Worm (Caenorhabditis elegans): Measurements from ENCODE around the gene mstr-2.

Gene mstr-2

ce11 chrIII:4453301-4453700, 15.6 kb upstream of the mstr-2 start:
- TF ChIP-seq nhr-237 (tag; optimal IDR thresholded peaks at IDR 0.05) (no peak), unc-55 (GFP tag; optimal IDR thresholded peaks at IDR 0.05) (no peak), nhr-6 (tag; optimal IDR thresholded peaks at IDR 0.05) (no peak), unc-39 (tag; optimal IDR thresholded peaks at IDR 0.05) (no peak), peb-1 (tag; optimal IDR thresholded peaks at IDR 0.05) (no peak)

DNA sequence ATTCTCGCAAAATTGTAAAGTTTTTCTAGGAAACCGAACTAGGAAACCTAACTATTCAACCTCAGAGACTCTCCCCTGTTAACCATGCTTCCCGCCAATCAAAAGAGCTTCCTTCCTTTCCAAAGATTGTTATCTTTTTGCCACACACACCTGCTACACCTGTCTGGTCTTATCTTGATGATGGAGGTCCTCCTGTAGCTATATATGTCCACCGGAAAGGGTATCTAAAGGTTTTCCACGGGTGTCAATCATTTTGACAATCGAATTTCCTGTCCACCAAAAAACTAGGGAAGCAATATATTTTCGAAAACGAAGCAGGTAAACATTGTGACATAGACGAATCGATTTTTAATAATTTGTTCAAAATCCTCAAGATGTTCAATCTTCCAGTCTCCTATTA, 15.1 kb upstream of the mstr-2 start:
- TF ChIP-seq snpc-4 (tag; optimal IDR thresholded peaks at IDR 0.05) (no peak), nhr-25 (tag; optimal IDR thresholded peaks at IDR 0.05) (peak; percentile 21), egl-27 (tag; optimal IDR thresholded peaks at IDR 0.05) (no peak), sma-3 (GFP tag; optimal IDR thresholded peaks at IDR 0.05) (no peak), ceh-16 (tag; optimal IDR thresholded peaks at IDR 0.05) (peak; percentile 30), blmp-1 (tag; optimal IDR thresholded peaks at IDR 0.05; ENCODE audit: insufficient read depth) (no peak)

DNA sequence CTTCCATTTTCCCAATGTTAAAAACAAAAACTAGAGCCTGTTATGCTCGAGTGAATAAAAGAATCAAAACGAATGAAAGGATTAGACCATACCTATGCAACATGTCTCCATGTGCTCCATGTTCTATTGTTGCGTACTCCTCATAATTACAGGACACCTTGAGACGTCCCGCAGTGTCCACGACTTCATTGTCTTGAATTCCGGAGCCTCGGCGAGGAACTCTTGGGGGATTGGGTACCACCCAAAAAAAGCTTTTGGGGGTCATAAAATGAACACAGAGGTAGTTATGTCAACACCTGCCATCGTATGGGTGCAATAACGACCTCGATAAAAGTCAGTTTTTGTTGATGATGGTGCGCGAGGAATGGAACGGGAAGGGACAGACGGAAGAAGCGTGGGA, 14.0 kb upstream of the mstr-2 start:
- TF ChIP-seq mab-5 (tag; optimal IDR thresholded peaks at IDR 0.05) (no peak), ZK546.5 (tag; optimal IDR thresholded peaks at IDR 0.05) (no peak), F13H6.1 (tag; optimal IDR thresholded peaks at IDR 0.05) (no peak), skn-1 (tag; optimal IDR thresholded peaks at IDR 0.05) (no peak), lin-13 (GFP tag; optimal IDR thresholded peaks at IDR 0.05) (no peak), nhr-6 (tag; optimal IDR thresholded peaks at IDR 0.05) (no peak), elt-1 (tag; optimal IDR thresholded peaks at IDR 0.05) (no peak)

- TF ChIP-seq fos-1 (tag; optimal IDR thresholded peaks at IDR 0.05) (no peak), mab-5 (tag; optimal IDR thresholded peaks at IDR 0.05) (no peak), lsy-2 (tag; optimal IDR thresholded peaks at IDR 0.05) (peak; percentile 29 to 83), unc-55 (GFP tag; optimal IDR thresholded peaks at IDR 0.05) (no peak), nhr-6 (tag; optimal IDR thresholded peaks at IDR 0.05) (peak; percentile 4), sma-9 (GFP tag; optimal IDR thresholded peaks at IDR 0.05) (peak; percentile 2), sma-9 (tag; optimal IDR thresholded peaks at IDR 0.05) (no peak), F13H6.1 (tag; optimal IDR thresholded peaks at IDR 0.05) (peak; percentile 42), ztf-11 (tag; optimal IDR thresholded peaks at IDR 0.05) (no peak), nhr-21 (tag; optimal IDR thresholded peaks at IDR 0.05) (no peak), C34F6.9 (tag; optimal IDR thresholded peaks at IDR 0.05) (peak; percentile 19), nhr-237 (tag; optimal IDR thresholded peaks at IDR 0.05) (no peak), snpc-4 (tag; optimal IDR thresholded peaks at IDR 0.05) (no peak), crh-2 (tag; optimal IDR thresholded peaks at IDR 0.05) (peak; percentile 39), nhr-25 (tag; optimal IDR thresholded peaks at IDR 0.05) (peak; percentile 79)
Observed at ce11 chrIII:4456579-4456978, 12.3 kb upstream of the mstr-2 start.

- TF ChIP-seq lsy-2 (tag; optimal IDR thresholded peaks at IDR 0.05) = peak in 1 of 2 experiments; percentile 17
- no peak for TF ChIP-seq mbf-1 (tag; optimal IDR thresholded peaks at IDR 0.05)
- TF ChIP-seq ztf-1 (GFP tag; conservative IDR thresholded peaks at IDR 0.05) = no peak
- TF ChIP-seq sma-9 (GFP tag; optimal IDR thresholded peaks at IDR 0.05) = peak; percentile 10
- no peak for TF ChIP-seq sma-9 (tag; optimal IDR thresholded peaks at IDR 0.05)
Observed at ce11 chrIII:4460242-4460641, 8.7 kb upstream of the mstr-2 start.

DNA sequence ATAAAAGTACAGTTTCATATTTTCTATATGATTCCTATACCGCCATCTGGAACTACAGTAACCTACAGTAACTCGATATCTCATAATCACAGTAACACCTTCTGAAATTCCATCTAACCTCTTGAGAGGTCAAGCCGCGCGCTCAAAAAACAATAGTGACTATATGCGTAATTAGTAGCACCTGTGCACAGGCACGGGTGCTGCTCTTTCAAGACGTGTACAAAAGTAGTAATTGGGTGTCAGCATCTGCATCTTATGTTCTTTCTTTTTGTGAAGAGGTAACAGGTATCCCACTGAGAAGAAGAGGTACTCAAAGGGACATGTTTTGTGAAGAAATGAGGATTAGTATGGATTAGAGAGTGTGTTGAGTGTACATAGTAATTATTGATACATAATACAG, 7.6 kb upstream of the mstr-2 start:
- TF ChIP-seq elt-3 (tag; optimal IDR thresholded peaks at IDR 0.05) = no peak

ce11 chrIII:4467277-4467676, 1.6 kb upstream of the mstr-2 start, which contains the start of gene ndg-4:
Gene ndg-4 (minus strand): TSS chrIII:4467377.
- TF ChIP-seq blmp-1 (tag; optimal IDR thresholded peaks at IDR 0.05; ENCODE audit: insufficient read depth) = peak; percentile 27
- no peak for TF ChIP-seq lin-13 (GFP tag; optimal IDR thresholded peaks at IDR 0.05)

DNA sequence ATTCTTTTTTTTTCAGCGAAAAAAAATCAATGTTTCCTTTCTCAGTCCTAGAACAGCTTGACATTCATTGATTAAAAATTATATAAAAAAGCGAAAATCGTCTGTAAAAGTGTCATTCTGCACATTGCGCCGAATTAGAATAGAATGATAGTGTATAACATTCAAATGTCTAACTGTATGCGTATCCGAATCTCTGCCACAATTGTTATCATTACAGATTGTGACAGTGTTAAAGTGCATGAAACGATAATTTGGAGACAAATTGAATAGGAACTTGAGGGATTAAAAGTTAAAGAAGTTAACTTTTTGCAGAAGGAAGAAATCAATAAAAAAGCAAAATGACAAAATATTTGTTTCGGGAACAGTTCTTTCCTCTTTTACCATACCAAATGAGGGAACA, 522 bp upstream of the mstr-2 start:
- TF ChIP-seq snpc-4 (tag; optimal IDR thresholded peaks at IDR 0.05) (no peak), fos-1 (tag; optimal IDR thresholded peaks at IDR 0.05) (peak; percentile 72), sma-9 (GFP tag; optimal IDR thresholded peaks at IDR 0.05) (peak; percentile 31), sma-9 (tag; optimal IDR thresholded peaks at IDR 0.05) (no peak), sem-4 (tag; optimal IDR thresholded peaks at IDR 0.05) (no peak), peb-1 (tag; optimal IDR thresholded peaks at IDR 0.05) (no peak), nhr-23 (tag; optimal IDR thresholded peaks at IDR 0.05) (no peak), mbf-1 (tag; optimal IDR thresholded peaks at IDR 0.05) (no peak)

Measured in whole organism, L2 larva.